Worm (Caenorhabditis elegans): ENCODE measurements around the gene C35A11.3.

C35A11.3 gene

ce11 chrV:5372118-5372517 is at the start of gene C35A11.3:
C35A11.3 (plus strand) TSS chrV:5372418.
- TF ChIP-seq somi-1 (GFP tag; optimal IDR thresholded peaks at IDR 0.05): no peak

ce11 chrV:5322815-5323214 is 49.4 kb upstream of the C35A11.3 start:
- TF ChIP-seq T26A5.8 (tag; optimal IDR thresholded peaks at IDR 0.05) (no peak), hsf-1 (GFP tag; IDR thresholded peaks at IDR 0.05) (no peak), xnd-1 (tag; optimal IDR thresholded peaks at IDR 0.05) (no peak), pha-4 (tag; optimal IDR thresholded peaks at IDR 0.05) (no peak), F33H1.4 (GFP tag; IDR thresholded peaks at IDR 0.05) (no peak), mes-4 (tag; optimal IDR thresholded peaks at IDR 0.05) (no peak), sdz-38 (tag; optimal IDR thresholded peaks at IDR 0.05) (no peak), unc-130 (GFP tag; optimal IDR thresholded peaks at IDR 0.05) (no peak)

ce11 chrV:5324566-5324965 is 47.7 kb upstream of the C35A11.3 start, which contains the start of gene ceh-33:
ceh-33 (minus strand) TSS chrV:5324666.
- no peak for TF ChIP-seq F49E8.2 (tag; optimal IDR thresholded peaks at IDR 0.05; ENCODE audit: insufficient read depth)
- no peak for TF ChIP-seq attf-6 (GFP tag; IDR thresholded peaks at IDR 0.05)
- TF ChIP-seq nhr-27 (tag; optimal IDR thresholded peaks at IDR 0.05): no peak
- no peak for TF ChIP-seq F10E7.11 (tag; optimal IDR thresholded peaks at IDR 0.05)
- TF ChIP-seq tlf-1 (GFP tag; optimal IDR thresholded peaks at IDR 0.05): no peak
- TF ChIP-seq pbrm-1 (GFP tag; IDR thresholded peaks at IDR 0.05): no peak
- TF ChIP-seq lir-1 (GFP tag; conservative IDR thresholded peaks at IDR 0.05): no peak
- TF ChIP-seq efl-1 (GFP tag; optimal IDR thresholded peaks at IDR 0.05): no peak

- TF ChIP-seq somi-1 (GFP tag; optimal IDR thresholded peaks at IDR 0.05) (no peak), lsy-27 (tag; optimal IDR thresholded peaks at IDR 0.05; ENCODE audit: borderline replicate concordance, insufficient read depth) (no peak), sdz-38 (tag; optimal IDR thresholded peaks at IDR 0.05) (no peak), snpc-1.3 (tag; optimal IDR thresholded peaks at IDR 0.05; ENCODE audit: insufficient read depth) (no peak), K12H6.12 (tag; optimal IDR thresholded peaks at IDR 0.05) (no peak), B0035.1 (tag; optimal IDR thresholded peaks at IDR 0.05) (no peak), aptf-2 (GFP tag; conservative IDR thresholded peaks at IDR 0.05) (no peak), F39B2.1 (GFP tag; IDR thresholded peaks at IDR 0.05) (no peak), mes-4 (tag; optimal IDR thresholded peaks at IDR 0.05) (no peak), zim-3 (tag; optimal IDR thresholded peaks at IDR 0.05) (no peak), ztf-22 (GFP tag; optimal IDR thresholded peaks at IDR 0.05) (no peak), ama-1 (optimal IDR thresholded peaks at IDR 0.05) (no peak), ama-1 (GFP tag; optimal IDR thresholded peaks at IDR 0.05) (no peak), F52B5.7 (tag; optimal IDR thresholded peaks at IDR 0.05) (no peak), nhr-90 (tag; optimal IDR thresholded peaks at IDR 0.05) (no peak), tlf-1 (GFP tag; optimal IDR thresholded peaks at IDR 0.05) (no peak), F33H1.4 (GFP tag; IDR thresholded peaks at IDR 0.05) (no peak), ztf-26 (tag; optimal IDR thresholded peaks at IDR 0.05) (no peak)
Measured at ce11 chrV:5328314-5328713, 43.9 kb upstream of the C35A11.3 start, which contains the start of gene C10G8.8. C10G8.8 (minus strand) TSS chrV:5328414.

- TF ChIP-seq ama-1 (optimal IDR thresholded peaks at IDR 0.05): no peak
- TF ChIP-seq ama-1 (GFP tag; optimal IDR thresholded peaks at IDR 0.05): no peak
- peak; percentile 50; the same call in 1 of the 2 replicates for TF ChIP-seq cebp-1 (GFP tag; IDR thresholded peaks at IDR 0.05)
- peak; percentile 81 for TF ChIP-seq cebp-1 (tag; optimal IDR thresholded peaks at IDR 0.05)
- peak; percentile 18 for TF ChIP-seq ztf-26 (tag; optimal IDR thresholded peaks at IDR 0.05)
- TF ChIP-seq snpc-1.1 (tag; optimal IDR thresholded peaks at IDR 0.05; ENCODE audit: insufficient read depth): no peak
- TF ChIP-seq nhr-90 (tag; optimal IDR thresholded peaks at IDR 0.05): peak; percentile 53
- no peak for TF ChIP-seq ccch-3 (GFP tag; optimal IDR thresholded peaks at IDR 0.05)
- 0 out of 2 replicates have a peak, but pooled peaks have one; percentile 25 for TF ChIP-seq hmg-1.2 (GFP tag; IDR thresholded peaks at IDR 0.05)
- TF ChIP-seq ztf-6 (GFP tag; IDR thresholded peaks at IDR 0.05): no peak
- TF ChIP-seq attf-5 (GFP tag; optimal IDR thresholded peaks at IDR 0.05): peak; percentile 9
- peak; percentile 27 for TF ChIP-seq die-1 (tag; optimal IDR thresholded peaks at IDR 0.05)
- TF ChIP-seq repo-1 (tag; optimal IDR thresholded peaks at IDR 0.05): peak; percentile 54
- no peak for TF ChIP-seq mxl-1 (tag; optimal IDR thresholded peaks at IDR 0.05)
- no peak for TF ChIP-seq efl-1 (GFP tag; optimal IDR thresholded peaks at IDR 0.05)
- TF ChIP-seq madf-6 (GFP tag; IDR thresholded peaks at IDR 0.05): peak; percentile 34
- peak; percentile 9 for TF ChIP-seq lin-54 (GFP tag; optimal IDR thresholded peaks at IDR 0.05)
Measured at ce11 chrV:5329677-5330266, 42.4 kb upstream of the C35A11.3 start.
